Worm (Caenorhabditis elegans) whole organism, young adult: Measurements from ENCODE around the gene T03F7.5.

ENCODE experiments used
- F10E7.11 ChIP-seq: sonication (generic microtip); optimal IDR thresholded peaks from 2 replicates; lab custom pipeline; 2017; ENCODE audit warnings: mild to moderate bottlenecking, missing genetic modification characterization, moderate library complexity, missing compliant biosample characterization
- K11D2.4 ChIP-seq: fragments of 200-800 bp; sonication (Bioruptor generic); IDR thresholded peaks from 2 replicates; pipeline ENCODE4 v1.3.6; 2022; ENCODE audit warnings: missing genetic modification reagents, missing genetic modification characterization, missing compliant biosample characterization
- K12H6.12 ChIP-seq: fragments of 200-800 bp; sonication (Bioruptor generic); optimal IDR thresholded peaks from 2 replicates; lab custom pipeline; 2018; ENCODE audit warnings: mild to moderate bottlenecking, missing genetic modification characterization, missing compliant biosample characterization
- Y67H2A.10 ChIP-seq: fragments of 200-800 bp; sonication (Bioruptor generic); conservative IDR thresholded peaks from 2 replicates; pipeline ENCODE4 v1.3.6; 2022; ENCODE audit warnings: missing genetic modification reagents, missing genetic modification characterization, missing compliant biosample characterization
- athp-1 ChIP-seq: sonication (generic microtip); optimal IDR thresholded peaks from 2 replicates; lab custom pipeline; 2017; ENCODE audit warnings: mild to moderate bottlenecking, missing genetic modification characterization, missing compliant biosample characterization
- ceh-27 ChIP-seq: fragments of 200-800 bp; sonication (Bioruptor generic); optimal IDR thresholded peaks from 2 replicates; lab custom pipeline; 2018; ENCODE audit warnings: mild to moderate bottlenecking, missing genetic modification characterization, moderate library complexity, missing compliant biosample characterization
- dpff-1 ChIP-seq: sonication (generic microtip); optimal IDR thresholded peaks from 2 replicates; lab custom pipeline; 2017; ENCODE audit warnings: mild to moderate bottlenecking, missing genetic modification characterization, missing compliant biosample characterization
- efl-1 ChIP-seq: fragments of 150-350 bp; optimal IDR thresholded peaks from 2 replicates; lab custom pipeline; 2014; ENCODE audit warnings: missing biosample characterization, missing genetic modification reagents, missing genetic modification characterization
- egl-18 ChIP-seq: fragments of 200-800 bp; sonication (Bioruptor generic); IDR thresholded peaks from 2 replicates; pipeline ENCODE4 v1.3.6; 2022; ENCODE audit warnings: missing genetic modification reagents, missing genetic modification characterization, missing compliant biosample characterization
- egrh-3 ChIP-seq: fragments of 200-800 bp; sonication (Bioruptor generic); IDR thresholded peaks from 2 replicates; pipeline ENCODE4 v1.3.6; 2022; ENCODE audit warnings: missing genetic modification reagents, missing genetic modification characterization, missing compliant biosample characterization
- ekl-4 ChIP-seq: fragments of 200-800 bp; sonication (Bioruptor generic); IDR thresholded peaks from 2 replicates; pipeline ENCODE4 v1.3.6; 2022; ENCODE audit warnings: missing genetic modification reagents, missing genetic modification characterization, missing compliant biosample characterization
- hlh-12 ChIP-seq: sonication (generic microtip); optimal IDR thresholded peaks from 2 replicates; lab custom pipeline; 2016; ENCODE audit warnings: missing genetic modification characterization, missing compliant biosample characterization
- let-607 ChIP-seq, 2 experiments: fragments of 200-800 bp in 1 of 2; sonication (Bioruptor generic) in 1 of 2; sonication (generic microtip) in 1 of 2; optimal IDR thresholded peaks; 2 replicates each; lab custom pipeline; 2016 to 2018; ENCODE audit warnings: mild to moderate bottlenecking in 2 of 2, missing compliant biosample characterization in 2 of 2, missing genetic modification characterization in 2 of 2, moderate library complexity in 2 of 2, missing genotype in 1 of 2
- lin-26 ChIP-seq: fragments of 200-800 bp; sonication (Bioruptor generic); IDR thresholded peaks from 2 replicates; pipeline ENCODE4 v1.3.6; 2022; ENCODE audit warnings: missing genetic modification reagents, missing genetic modification characterization, missing compliant biosample characterization
- lin-40 ChIP-seq: sonication (generic microtip); optimal IDR thresholded peaks from 2 replicates; lab custom pipeline; 2016; ENCODE audit warnings: missing genetic modification characterization, mild to moderate bottlenecking, missing compliant biosample characterization, missing genotype, missing genetic modification reagents
- lir-1 ChIP-seq: fragments of 200-800 bp; sonication (Bioruptor generic); conservative IDR thresholded peaks from 2 replicates; pipeline ENCODE4 v1.3.6; 2022; ENCODE audit warnings: missing genetic modification reagents, missing genetic modification characterization, missing compliant biosample characterization
- mcd-1 ChIP-seq: fragments of 200-800 bp; sonication (Bioruptor generic); IDR thresholded peaks from 2 replicates; pipeline ENCODE4 v1.3.6; 2022; ENCODE audit warnings: missing genetic modification reagents, missing genetic modification characterization, missing compliant biosample characterization
- nhr-179 ChIP-seq: sonication (generic microtip); optimal IDR thresholded peaks from 2 replicates; lab custom pipeline; 2016; ENCODE audit warnings: mild to moderate bottlenecking, missing genetic modification characterization, missing compliant biosample characterization
- pha-4 ChIP-seq: fragments of 150-350 bp; sonication (generic microtip); optimal IDR thresholded peaks from 2 replicates; lab custom pipeline; 2014; ENCODE audit warnings: missing biosample characterization, missing genetic modification reagents, missing genetic modification characterization
- repo-1 ChIP-seq: sonication (generic microtip); optimal IDR thresholded peaks from 2 replicates; lab custom pipeline; 2017; ENCODE audit warnings: mild to moderate bottlenecking, missing genetic modification characterization, missing compliant biosample characterization
- sea-2 ChIP-seq: fragments of 200-800 bp; sonication (Bioruptor generic); IDR thresholded peaks from 2 replicates; pipeline ENCODE4 v1.3.6; 2022; ENCODE audit warnings: missing genetic modification characterization, missing compliant biosample characterization
- tlf-1 ChIP-seq: fragments of 200-800 bp; sonication (Bioruptor generic); optimal IDR thresholded peaks from 2 replicates; lab custom pipeline; 2018; ENCODE audit warnings: mild to moderate bottlenecking, missing genetic modification characterization, missing compliant biosample characterization
- unc-130 ChIP-seq: sonication (generic microtip); optimal IDR thresholded peaks from 2 replicates; lab custom pipeline; 2016; ENCODE audit warnings: missing genetic modification reagents, missing genetic modification characterization, missing compliant biosample characterization
- unc-62 ChIP-seq: fragments of 150-350 bp; optimal IDR thresholded peaks from 2 replicates; lab custom pipeline; 2014; ENCODE audit warnings: missing biosample characterization, missing genetic modification reagents, missing genetic modification characterization
- xnd-1 ChIP-seq: sonication (generic microtip); optimal IDR thresholded peaks from 2 replicates; lab custom pipeline; 2016; ENCODE audit warnings: missing genotype, missing genetic modification reagents, missing genetic modification characterization, missing compliant biosample characterization
- zfh-2 ChIP-seq: fragments of 200-800 bp; sonication (Bioruptor generic); conservative IDR thresholded peaks from 2 replicates; pipeline ENCODE4 v1.3.6; 2022; ENCODE audit warnings: missing genetic modification reagents, missing genetic modification characterization, missing compliant biosample characterization
- ztf-25 ChIP-seq: fragments of 200-800 bp; sonication (Bioruptor generic); IDR thresholded peaks from 2 replicates; pipeline ENCODE4 v1.3.6; 2022; ENCODE audit warnings: missing genetic modification reagents, missing genetic modification characterization, missing compliant biosample characterization

T03F7.5 gene

DNA sequence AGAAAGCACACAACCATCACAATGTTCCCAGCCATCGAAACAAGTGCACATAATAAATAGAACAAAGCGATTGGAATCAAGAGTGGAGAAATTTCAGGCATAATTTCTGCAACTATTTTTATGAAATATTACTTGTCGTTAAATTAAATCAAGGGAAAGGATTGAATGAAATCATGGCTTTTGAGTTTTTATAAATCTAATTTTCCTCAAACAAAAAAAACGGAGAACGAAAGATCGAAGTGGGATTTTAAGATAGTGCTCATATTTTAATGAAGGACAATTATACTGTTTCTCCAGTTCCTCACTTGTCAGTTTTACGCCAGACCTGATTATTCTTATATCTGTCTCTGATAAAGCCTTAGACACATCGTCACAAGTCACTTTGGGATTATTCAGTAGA, 46.1 kb downstream of the T03F7.5 start, which contains the start of gene srsx-33:
TSS of gene srsx-33 (minus strand) at position 101 of the 400 bp plus-strand sequence.
- TF ChIP-seq ceh-27 (GFP tag; lab: Kevin White, UChicago) (no peak), K12H6.12 (tag; lab: Kevin White, UChicago) (no peak)

- no peak for TF ChIP-seq Y67H2A.10 (GFP tag; lab: Robert Waterston, UW)
- no peak for TF ChIP-seq unc-130
- TF ChIP-seq pha-4, result no peak
- TF ChIP-seq sea-2, result no peak
- no peak for TF ChIP-seq dpff-1 (tag; lab: Kevin White, UChicago)
- TF ChIP-seq ztf-25 (GFP tag; lab: Robert Waterston, UW), result no peak
Measured at ce11 chrV:11251798-11252197, 46.7 kb downstream of the T03F7.5 start.

DNA sequence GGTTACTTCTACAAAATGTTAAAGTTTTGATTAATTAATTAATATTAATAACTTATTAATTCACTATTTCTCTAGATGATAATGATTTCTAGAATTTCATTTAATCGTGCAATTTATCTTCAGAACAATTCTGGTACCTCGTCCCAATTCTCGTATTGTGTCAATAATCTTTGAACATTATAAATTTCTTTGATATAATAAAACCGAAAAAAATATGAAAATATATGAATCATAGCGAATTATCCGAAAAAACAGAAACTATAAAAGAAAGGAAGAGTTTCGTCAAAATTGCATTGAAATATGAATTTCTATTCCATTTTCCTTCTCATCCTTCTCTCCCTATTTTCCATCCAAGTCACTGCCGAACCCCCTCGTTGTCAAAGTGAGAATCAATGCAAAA, 47.8 kb downstream of the T03F7.5 start, which contains the start of gene T19B10.12:
TSS of gene T19B10.12 (plus strand) at position 301 of the 400 bp plus-strand sequence.
- TF ChIP-seq repo-1 (no peak), pha-4 (no peak), lin-40 (tag; lab: Kevin White, UChicago) (no peak), nhr-179 (tag; lab: Kevin White, UChicago) (no peak), F10E7.11 (tag; lab: Kevin White, UChicago) (no peak), lir-1 (GFP tag; lab: Robert Waterston, UW) (no peak), mcd-1 (GFP tag; lab: Robert Waterston, UW) (no peak), efl-1 (no peak), unc-62 (no peak)

DNA sequence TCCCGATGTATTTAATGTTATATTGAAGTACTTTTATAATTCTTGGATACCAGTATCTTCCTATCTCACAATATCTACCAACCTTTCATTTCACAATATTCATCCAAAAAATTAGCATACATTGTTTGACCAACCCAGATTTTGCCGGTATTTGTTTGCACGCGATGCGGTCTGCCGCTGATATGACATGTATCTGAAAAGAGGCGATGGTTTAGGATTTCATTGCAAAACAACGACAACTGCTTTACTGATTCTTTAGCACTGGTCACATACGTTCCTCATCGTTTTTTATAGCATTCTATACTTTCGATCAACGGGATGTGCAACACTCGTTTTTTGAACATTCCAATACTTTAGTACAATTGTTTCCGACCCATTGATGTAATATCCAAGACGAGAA, 50.7 kb downstream of the T03F7.5 start, which contains the start of gene mam-4:
TSS of gene mam-4 (plus strand) at position 301 of the 400 bp plus-strand sequence.
- no peak for TF ChIP-seq let-607 (tag; optimal IDR thresholded peaks at IDR 0.05; lab: Kevin White, UChicago)
- no peak for TF ChIP-seq egl-18 (GFP tag; lab: Robert Waterston, UW)
- TF ChIP-seq tlf-1 (GFP tag; lab: Kevin White, UChicago), result no peak
- no peak for TF ChIP-seq lin-26
- TF ChIP-seq F10E7.11 (tag; lab: Kevin White, UChicago), result no peak
- no peak for TF ChIP-seq xnd-1
- no peak for TF ChIP-seq athp-1 (tag; lab: Kevin White, UChicago)
- no peak for TF ChIP-seq egrh-3
- TF ChIP-seq zfh-2 (GFP tag; lab: Robert Waterston, UW), result no peak
- TF ChIP-seq K11D2.4 (GFP tag; lab: Robert Waterston, UW), result no peak
- TF ChIP-seq hlh-12, result no peak
- TF ChIP-seq ekl-4, result no peak
